Fruit fly (Drosophila melanogaster) whole organism, embryonic: ENCODE data around the gene Nle.

Experiments
- CG10209 ChIP-seq: fragments of 200-800 bp; sonication (Bioruptor generic); optimal IDR thresholded peaks from 3 replicates; lab custom pipeline; 2017; ENCODE audit warnings: missing biosample characterization, mild to moderate bottlenecking, missing genetic modification characterization, missing genetic modification reagents
- CG10267 ChIP-seq: fragments of 200-800 bp; sonication (Bioruptor generic); optimal IDR thresholded peaks from 2 replicates; lab custom pipeline; 2018; ENCODE audit warnings: missing biosample characterization, mild to moderate bottlenecking, missing genetic modification characterization, moderate library complexity
- CG11247 ChIP-seq: fragments of 200-800 bp; sonication (Bioruptor generic); IDR thresholded peaks from 2 replicates; pipeline ENCODE4 v1.3.6; 2022; ENCODE audit warnings: missing biosample characterization, missing genetic modification characterization
- CG11723 ChIP-seq: fragments of 200-800 bp; sonication (Bioruptor generic); optimal IDR thresholded peaks from 2 replicates; lab custom pipeline; 2017; ENCODE audit warnings: missing biosample characterization, mild to moderate bottlenecking, missing genetic modification characterization
- CG12104 ChIP-seq: fragments of 200-800 bp; sonication (Bioruptor generic); optimal IDR thresholded peaks from 3 replicates; lab custom pipeline; 2016; ENCODE audit warnings: missing biosample characterization, missing genetic modification characterization
- CG12155 ChIP-seq: fragments of 200-800 bp; sonication (Bioruptor generic); optimal IDR thresholded peaks from 3 replicates; lab custom pipeline; 2016; ENCODE audit warnings: missing biosample characterization, missing genetic modification characterization
- CG14441 ChIP-seq: fragments of 200-800 bp; sonication (Bioruptor generic); IDR thresholded peaks from 2 replicates; pipeline ENCODE4 v1.3.6; 2022; ENCODE audit warnings: missing biosample characterization, missing genetic modification characterization
- CG15601 ChIP-seq: fragments of 200-800 bp; sonication (Bioruptor generic); optimal IDR thresholded peaks from 3 replicates; lab custom pipeline; 2019; ENCODE audit warnings: missing biosample characterization, mild to moderate bottlenecking, missing genetic modification characterization, moderate library complexity
- CG1602 ChIP-seq: fragments of 200-800 bp; sonication (Bioruptor generic); optimal IDR thresholded peaks from 3 replicates; lab custom pipeline; 2016; ENCODE audit warnings: missing biosample characterization, missing genetic modification characterization
- CG17361 ChIP-seq: fragments of 200-800 bp; sonication (Bioruptor generic); IDR thresholded peaks from 3 replicates; pipeline ENCODE4 v1.3.6; 2022; ENCODE audit warnings: missing biosample characterization, missing genetic modification characterization
- CG18011 ChIP-seq: fragments of 200-800 bp; sonication (Bioruptor generic); optimal IDR thresholded peaks from 2 replicates; lab custom pipeline; 2017; ENCODE audit warnings: missing biosample characterization, missing genetic modification characterization, mild to moderate bottlenecking, moderate library complexity, missing genotype
- CG2889 ChIP-seq: fragments of 200-800 bp; sonication (Bioruptor generic); IDR thresholded peaks from 3 replicates; pipeline ENCODE4 v1.3.6; 2022; ENCODE audit warnings: missing biosample characterization, missing genetic modification characterization
- CG33557 ChIP-seq: fragments of 200-800 bp; sonication (Bioruptor generic); optimal IDR thresholded peaks from 2 replicates; lab custom pipeline; 2019; ENCODE audit warnings: missing biosample characterization, mild to moderate bottlenecking, missing genetic modification characterization, moderate library complexity
- CG4424 ChIP-seq: fragments of 200-800 bp; sonication (Bioruptor generic); optimal IDR thresholded peaks from 3 replicates; lab custom pipeline; 2016; ENCODE audit warnings: missing biosample characterization, missing genetic modification characterization
- CG5180 ChIP-seq: fragments of 200-800 bp; sonication (Bioruptor generic); optimal IDR thresholded peaks from 3 replicates; lab custom pipeline; 2017; ENCODE audit warnings: missing biosample characterization, missing genetic modification characterization, mild to moderate bottlenecking, moderate library complexity, missing genetic modification reagents
- CG7556 ChIP-seq: fragments of 200-800 bp; sonication (Bioruptor generic); optimal IDR thresholded peaks from 2 replicates; lab custom pipeline; 2017; ENCODE audit warnings: missing biosample characterization, mild to moderate bottlenecking, missing genetic modification characterization
- CG7928 ChIP-seq: fragments of 200-800 bp; sonication (Bioruptor generic); optimal IDR thresholded peaks from 2 replicates; lab custom pipeline; 2017; ENCODE audit warnings: missing biosample characterization, mild to moderate bottlenecking, missing genetic modification characterization
- CG8388 ChIP-seq: fragments of 200-800 bp; sonication (Bioruptor generic); optimal IDR thresholded peaks from 2 replicates; lab custom pipeline; 2019; ENCODE audit warnings: missing biosample characterization, mild to moderate bottlenecking, missing genetic modification characterization, moderate library complexity
- CG8924 ChIP-seq: fragments of 200-800 bp; optimal IDR thresholded peaks from 3 replicates; lab custom pipeline; 2019; ENCODE audit warnings: missing biosample characterization, mild to moderate bottlenecking, missing genetic modification characterization, moderate library complexity
- CHES-1-like ChIP-seq: fragments of 200-800 bp; sonication (Bioruptor generic); optimal IDR thresholded peaks from 2 replicates; lab custom pipeline; 2016; ENCODE audit warnings: missing biosample characterization, missing genetic modification characterization
- Dad ChIP-seq: fragments of 200-800 bp; sonication (Bioruptor generic); optimal IDR thresholded peaks from 3 replicates; lab custom pipeline; 2016; ENCODE audit warnings: missing biosample characterization, missing genetic modification characterization
- Dfd ChIP-seq, 2 experiments: fragments of >200 bp; optimal IDR thresholded peaks; 2 replicates each; lab custom pipeline; 2017; ENCODE audit warnings: missing biosample characterization in 2 of 2, missing genetic modification characterization in 2 of 2
- Doc2 ChIP-seq: fragments of 200-800 bp; sonication (Bioruptor generic); IDR thresholded peaks from 2 replicates; pipeline ENCODE4 v1.3.6; 2022; ENCODE audit warnings: missing biosample characterization, missing genetic modification characterization
- Fer1 ChIP-seq: fragments of 200-800 bp; sonication (Bioruptor generic); optimal IDR thresholded peaks from 2 replicates; lab custom pipeline; 2017; ENCODE audit warnings: missing biosample characterization, mild to moderate bottlenecking, missing genetic modification characterization
- H2.0 ChIP-seq: fragments of 200-800 bp; sonication (Bioruptor generic); IDR thresholded peaks from 2 replicates; pipeline ENCODE4 v1.3.6; 2022; ENCODE audit warnings: missing biosample characterization, missing genetic modification characterization
- HHEX ChIP-seq: fragments of 200-800 bp; sonication (Bioruptor generic); optimal IDR thresholded peaks from 3 replicates; lab custom pipeline; 2017; ENCODE audit warnings: missing biosample characterization, mild to moderate bottlenecking, missing genetic modification characterization, missing genetic modification reagents
- HLHmδ ChIP-seq: fragments of 200-800 bp; sonication (Bioruptor generic); optimal IDR thresholded peaks from 2 replicates; lab custom pipeline; 2018; ENCODE audit warnings: missing biosample characterization, mild to moderate bottlenecking, missing genetic modification characterization, moderate library complexity
- Hr51 ChIP-seq, 2 experiments: fragments of 200-800 bp; sonication (Bioruptor generic); optimal IDR thresholded peaks; 2 replicates in 1 of 2; 3 replicates in 1 of 2; lab custom pipeline; 2016 to 2018; ENCODE audit warnings: missing biosample characterization in 2 of 2, missing genetic modification characterization in 2 of 2, mild to moderate bottlenecking in 1 of 2, moderate library complexity in 1 of 2
- Mad ChIP-seq: fragments of 200-800 bp; sonication (Bioruptor generic); optimal IDR thresholded peaks from 2 replicates; lab custom pipeline; 2016; ENCODE audit warnings: missing biosample characterization, missing genetic modification characterization
- NC2α ChIP-seq: fragments of 200-800 bp; sonication (Bioruptor generic); optimal IDR thresholded peaks from 2 replicates; lab custom pipeline; 2016; ENCODE audit warnings: missing biosample characterization, missing genetic modification characterization
- Ravus ChIP-seq: fragments of 200-800 bp; sonication (Bioruptor generic); IDR thresholded peaks from 2 replicates; pipeline ENCODE4 v1.3.6; 2022; ENCODE audit warnings: missing biosample characterization, missing genetic modification characterization
- ara ChIP-seq: fragments of 200-800 bp; sonication (Bioruptor generic); IDR thresholded peaks from 2 replicates; pipeline ENCODE4 v1.3.6; 2022; ENCODE audit warnings: missing biosample characterization, missing genetic modification characterization
- ato ChIP-seq: fragments of 200-800 bp; sonication (Bioruptor generic); IDR thresholded peaks from 2 replicates; pipeline ENCODE4 v1.3.6; 2022; ENCODE audit warnings: missing biosample characterization, missing genetic modification characterization; ENCODE audit not compliant: partially characterized antibody
- bcd ChIP-seq: fragments of 200-800 bp; sonication (Bioruptor generic); optimal IDR thresholded peaks from 2 replicates; lab custom pipeline; 2017; ENCODE audit warnings: missing biosample characterization, mild to moderate bottlenecking, missing genetic modification characterization
- chn ChIP-seq: fragments of 200-800 bp; sonication (Bioruptor generic); optimal IDR thresholded peaks from 2 replicates; lab custom pipeline; 2016; ENCODE audit warnings: missing biosample characterization, missing genetic modification characterization
- corto ChIP-seq: fragments of 200-800 bp; sonication (Bioruptor generic); optimal IDR thresholded peaks from 2 replicates; lab custom pipeline; 2016; ENCODE audit warnings: missing biosample characterization, mild to moderate bottlenecking, missing genetic modification characterization, moderate library complexity
- danr ChIP-seq: fragments of 200-800 bp; sonication (Bioruptor generic); IDR thresholded peaks from 2 replicates; pipeline ENCODE4 v1.3.6; 2022; ENCODE audit warnings: missing biosample characterization, missing genetic modification characterization
- en ChIP-seq: fragments of 200-800 bp; sonication (Bioruptor generic); optimal IDR thresholded peaks from 2 replicates; lab custom pipeline; 2016; ENCODE audit warnings: missing biosample characterization, missing genetic modification characterization
- hth ChIP-seq: fragments of >200 bp; optimal IDR thresholded peaks from 2 replicates; lab custom pipeline; 2017; ENCODE audit warnings: inconsistent platforms
- jing ChIP-seq: fragments of 200-800 bp; sonication (Bioruptor generic); optimal IDR thresholded peaks from 2 replicates; lab custom pipeline; 2018; ENCODE audit warnings: missing biosample characterization, mild to moderate bottlenecking, missing genetic modification characterization
- lmd ChIP-seq: fragments of 200-800 bp; sonication (Bioruptor generic); IDR thresholded peaks from 2 replicates; pipeline ENCODE4 v1.3.6; 2022; ENCODE audit warnings: missing biosample characterization, missing genetic modification characterization
- org-1 ChIP-seq: fragments of 200-800 bp; sonication (Bioruptor generic); optimal IDR thresholded peaks from 2 replicates; lab custom pipeline; 2017; ENCODE audit warnings: missing biosample characterization, missing genetic modification characterization
- pb ChIP-seq: fragments of 200-800 bp; sonication (Bioruptor generic); optimal IDR thresholded peaks from 3 replicates; lab custom pipeline; 2016; ENCODE audit warnings: missing biosample characterization, missing genetic modification characterization
- pho ChIP-seq: fragments of 200-800 bp; sonication (Bioruptor generic); optimal IDR thresholded peaks from 2 replicates; lab custom pipeline; 2016; ENCODE audit warnings: missing biosample characterization, missing genetic modification characterization
- run ChIP-seq: fragments of 200-800 bp; sonication (Bioruptor generic); optimal IDR thresholded peaks from 3 replicates; lab custom pipeline; 2018; ENCODE audit warnings: missing biosample characterization, mild to moderate bottlenecking, missing genetic modification characterization
- slou ChIP-seq: fragments of 200-800 bp; sonication (Bioruptor generic); optimal IDR thresholded peaks from 3 replicates; lab custom pipeline; 2016; ENCODE audit warnings: missing biosample characterization, missing genetic modification characterization
- so ChIP-seq: fragments of 200-800 bp; sonication (Bioruptor generic); IDR thresholded peaks from 3 replicates; pipeline ENCODE4 v1.3.6; 2022; ENCODE audit warnings: missing biosample characterization, missing genetic modification characterization
- tin ChIP-seq: fragments of 200-800 bp; sonication (Bioruptor generic); optimal IDR thresholded peaks from 3 replicates; lab custom pipeline; 2016; ENCODE audit warnings: missing biosample characterization, missing genetic modification characterization
- tio ChIP-seq: fragments of 200-800 bp; sonication (Bioruptor generic); optimal IDR thresholded peaks from 2 replicates; lab custom pipeline; 2017; ENCODE audit warnings: missing biosample characterization, missing genetic modification characterization, inconsistent platforms
- tup ChIP-seq: fragments of 200-800 bp; sonication (Bioruptor generic); optimal IDR thresholded peaks from 2 replicates; lab custom pipeline; 2016; ENCODE audit warnings: missing biosample characterization, mild to moderate bottlenecking, missing genetic modification characterization, moderate library complexity
- wdn ChIP-seq: fragments of 200-800 bp; sonication (Bioruptor generic); IDR thresholded peaks from 2 replicates; pipeline ENCODE4 v1.3.6; 2022; ENCODE audit warnings: missing biosample characterization, missing genetic modification characterization
- zfh2 ChIP-seq: fragments of 200-800 bp; sonication (Bioruptor generic); optimal IDR thresholded peaks from 2 replicates; lab custom pipeline; 2016; ENCODE audit warnings: missing biosample characterization, missing genetic modification characterization

Gene Nle

DNA sequence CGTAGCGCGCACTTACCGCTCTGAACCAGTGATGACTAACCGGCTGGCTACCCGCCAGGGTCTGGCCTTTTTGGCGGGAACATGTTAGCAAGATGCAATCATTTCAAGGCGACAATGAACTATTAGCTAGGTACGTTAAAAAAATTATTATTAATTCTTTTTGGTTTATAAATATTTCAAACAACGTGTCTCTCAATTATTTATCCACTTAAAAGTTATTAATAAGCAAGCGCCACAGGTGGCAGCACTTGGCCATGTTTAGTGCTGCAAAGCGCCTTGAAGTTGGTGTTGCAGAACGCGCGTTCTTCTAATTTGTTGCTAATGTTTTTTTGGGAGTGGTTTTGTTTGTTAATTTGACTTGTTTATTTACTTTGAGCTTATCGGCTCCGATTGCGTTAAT, 6.3 kb upstream of the Nle start, which contains the start of the genes Ipk2 and cold (continued):
- TF ChIP-seq CG12104 (GFP tag; lab: Kevin White, UChicago) (peak; percentile 64), CG2889 (GFP tag; lab: Robert Waterston, UW) (no peak), CG11723 (GFP tag; lab: Kevin White, UChicago) (no peak), CG14441 (peak; percentile 73), tup (peak; percentile 88), H2.0 (peak; percentile 59), lmd (GFP tag; lab: Robert Waterston, UW) (peak; percentile 86), CG7928 (GFP tag; lab: Kevin White, UChicago) (peak; percentile 59), Mad (GFP tag; lab: Kevin White, UChicago) (peak; percentile 82), NC2α (GFP tag; lab: Kevin White, UChicago) (peak; percentile 42), corto (GFP tag; lab: Kevin White, UChicago) (no peak), tio (GFP tag; lab: Kevin White, UChicago) (no peak), Dfd (GFP tag; optimal IDR thresholded peaks at IDR 0.05; lab: Kevin White, UChicago) (no peak), Fer1 (GFP tag; lab: Kevin White, UChicago) (no peak), wdn (peak; percentile 59), danr (GFP tag; lab: Robert Waterston, UW) (peak; percentile 41; the same call in 1 of the 2 replicates), HHEX (GFP tag; lab: Kevin White, UChicago) (peak; percentile 84), Hr51 (GFP tag; optimal IDR thresholded peaks at IDR 0.05; lab: Kevin White, UChicago) (peak in 1 of 2 experiments; percentile 88), CG18011 (GFP tag; lab: Kevin White, UChicago) (no peak), CG7556 (GFP tag; lab: Kevin White, UChicago) (peak; percentile 80), so (no peak; the same call in 2 of the 3 replicates), Dad (GFP tag; lab: Kevin White, UChicago) (peak; percentile 64), CG10209 (peak; percentile 85), CG1602 (GFP tag; lab: Kevin White, UChicago) (peak; percentile 72), Doc2 (GFP tag; lab: Robert Waterston, UW) (no peak), en (GFP tag; lab: Kevin White, UChicago) (no peak), Ravus (GFP tag; lab: Robert Waterston, UW) (no peak), CHES-1-like (peak; percentile 84), HLHmδ (GFP tag; lab: Kevin White, UChicago) (no peak), CG5180 (GFP tag; lab: Kevin White, UChicago) (peak; percentile 27), ato (GFP tag; lab: Robert Waterston, UW) (peak; percentile 40; the same call in 1 of the 2 replicates), zfh2 (GFP tag; lab: Kevin White, UChicago) (peak; percentile 88), CG15601 (tag; lab: Kevin White, UChicago) (no peak), CG12155 (peak; percentile 86), CG4424 (GFP tag; lab: Kevin White, UChicago) (peak; percentile 85), slou (GFP tag; lab: Kevin White, UChicago) (peak; percentile 78), ara (GFP tag; lab: Robert Waterston, UW) (peak; percentile 55), hth (lab: Kevin White, UChicago) (no peak), CG11247 (GFP tag; lab: Robert Waterston, UW) (peak; percentile 64), tin (GFP tag; lab: Kevin White, UChicago) (peak; percentile 85), chn (GFP tag; lab: Kevin White, UChicago) (peak; percentile 78), jing (GFP tag; lab: Kevin White, UChicago) (peak; percentile 38), CG33557 (GFP tag; lab: Kevin White, UChicago) (peak; percentile 68), bcd (GFP tag; lab: Kevin White, UChicago) (peak; percentile 84), run (peak; percentile 39), CG17361 (peak; percentile 87), pb (GFP tag; lab: Kevin White, UChicago) (peak; percentile 50), pho (GFP tag; lab: Kevin White, UChicago) (peak; percentile 89), CG8924 (peak; percentile 96), org-1 (GFP tag; lab: Kevin White, UChicago) (peak; percentile 48), CG10267 (peak; percentile 99), CG8388 (GFP tag; lab: Kevin White, UChicago) (peak; percentile 64)
